Worm (Caenorhabditis elegans) whole organism, L4 larva: Measurements from ENCODE around the gene flp-2.

Source experiments
- aha-1 ChIP-seq: fragments of 150-350 bp; peaks from one replicate; lab custom pipeline; 2014; ENCODE audit warnings: missing biosample characterization, missing genetic modification characterization
- ama-1 ChIP-seq: fragments of 150-350 bp; optimal IDR thresholded peaks from 2 replicates; lab custom pipeline; 2014; ENCODE audit warnings: inconsistent platforms, mixed read lengths

- no peak for TF ChIP-seq ama-1 (lab: Kevin White, UChicago)
- TF ChIP-seq aha-1 (tag; lab: Kevin White, UChicago) = peak; percentile 54
These were observed 15.8 kb downstream of the flp-2 start for ce11 chrX:10079230-10079629.
